Worm (Caenorhabditis elegans) whole organism, L2 larva: ENCODE measurements around the gene ZK892.5.

Experiments
- lsy-2 ChIP-seq, 2 experiments: fragments of 150-350 bp in 1 of 2; sonication (generic microtip) in 1 of 2; optimal IDR thresholded peaks; 2 replicates each; lab custom pipeline; 2014 to 2017; ENCODE audit warnings: missing biosample characterization in 2 of 2, missing genetic modification characterization in 2 of 2
- sem-4 ChIP-seq: fragments of 150-350 bp; optimal IDR thresholded peaks from 2 replicates; lab custom pipeline; 2014; ENCODE audit warnings: missing biosample characterization, missing genetic modification reagents, missing genetic modification characterization

DNA sequence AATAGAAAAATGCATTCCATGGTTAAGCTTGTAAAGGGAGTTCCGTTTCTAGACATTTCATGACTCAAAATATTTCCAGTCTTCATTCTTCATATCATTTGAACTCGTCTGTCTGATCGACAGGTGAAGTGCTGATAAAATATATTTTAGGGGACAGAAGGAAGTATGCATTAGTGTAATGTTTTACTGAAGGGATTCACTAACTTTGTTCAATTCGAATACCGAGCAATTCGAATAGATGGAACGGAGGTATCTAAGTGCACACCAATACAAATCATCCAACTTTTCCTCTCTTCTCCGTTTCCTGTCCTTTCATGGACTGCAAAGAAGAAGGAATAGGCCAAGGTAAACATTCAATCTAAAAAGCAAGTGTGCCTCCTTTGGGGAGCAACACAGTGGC, 44.2 kb upstream of the ZK892.5 start:
- no peak for TF ChIP-seq lsy-2 (tag; optimal IDR thresholded peaks at IDR 0.05; lab: Kevin White, UChicago)
- no peak for TF ChIP-seq sem-4 (tag; lab: Kevin White, UChicago)
